Fruit fly (Drosophila melanogaster): ENCODE measurements around the gene emc.

Gene emc

dm6 chr3L:751516-752125, 2.4 kb downstream of the emc start (continued):
- TF ChIP-seq CG2712 (tag; optimal IDR thresholded peaks at IDR 0.05) (no peak), CG43689 (GFP tag; IDR thresholded peaks at IDR 0.05) (0 out of 2 replicates have a peak, but pooled peaks have one; percentile 11), Nf-YC (tag; optimal IDR thresholded peaks at IDR 0.05) (no peak), CG4730 (GFP tag; IDR thresholded peaks at IDR 0.05) (no peak), twi (tag; optimal IDR thresholded peaks at IDR 0.05) (peak; percentile 67), vvl (GFP tag; IDR thresholded peaks at IDR 0.05) (peak; percentile 64; the same call in 1 of the 2 replicates), CG9817 (tag; optimal IDR thresholded peaks at IDR 0.05) (peak; percentile 43), Camta (GFP tag; optimal IDR thresholded peaks at IDR 0.05) (no peak), CG14050 (GFP tag; IDR thresholded peaks at IDR 0.05) (no peak), CG6791 (GFP tag; IDR thresholded peaks at IDR 0.05; ENCODE audit: partially characterized antibody) (no peak), Nf-YA (GFP tag; IDR thresholded peaks at IDR 0.05) (0 out of 2 replicates have a peak, but pooled peaks have one; percentile 36), Drgx (GFP tag; IDR thresholded peaks at IDR 0.05) (peak; percentile 79), YL-1 (GFP tag; optimal IDR thresholded peaks at IDR 0.05) (no peak), CG6654 (GFP tag; optimal IDR thresholded peaks at IDR 0.05) (no peak), oc (tag; optimal IDR thresholded peaks at IDR 0.05) (no peak), Rfx (GFP tag; IDR thresholded peaks at IDR 0.05) (peak; percentile 86), Stat92E (GFP tag; optimal IDR thresholded peaks at IDR 0.05) (no peak), pfk (GFP tag; optimal IDR thresholded peaks at IDR 0.05) (no peak), hb (GFP tag; IDR thresholded peaks at IDR 0.05; ENCODE audit: partially characterized antibody) (no peak), knrl (GFP tag; IDR thresholded peaks at IDR 0.05; ENCODE audit: partially characterized antibody) (no peak), otp (GFP tag; IDR thresholded peaks at IDR 0.05) (peak; percentile 24; the same call in 1 of the 3 replicates), CG18764 (GFP tag; optimal IDR thresholded peaks at IDR 0.05) (no peak), seq (GFP tag; IDR thresholded peaks at IDR 0.05) (peak; percentile 57; the same call in 1 of the 2 replicates), HmgZ (tag; optimal IDR thresholded peaks at IDR 0.05) (no peak), ci (GFP tag; IDR thresholded peaks at IDR 0.05) (0 out of 3 replicates have a peak, but pooled peaks have one; percentile 51), Eip74EF (GFP tag; optimal IDR thresholded peaks at IDR 0.05) (no peak), CG31441 (GFP tag; IDR thresholded peaks at IDR 0.05) (no peak), CoRest (tag; optimal IDR thresholded peaks at IDR 0.05) (peak; percentile 11), CG10543 (GFP tag; optimal IDR thresholded peaks at IDR 0.05) (no peak), CG10147 (GFP tag; optimal IDR thresholded peaks at IDR 0.05) (no peak), Fer1 (GFP tag; optimal IDR thresholded peaks at IDR 0.05) (peak; percentile 0), CG18011 (GFP tag; optimal IDR thresholded peaks at IDR 0.05) (no peak), CG17361 (GFP tag; IDR thresholded peaks at IDR 0.05) (0 out of 3 replicates have a peak, but pooled peaks have one; percentile 36), CG34422 (GFP tag; IDR thresholded peaks at IDR 0.05) (peak; percentile 61; the same call in 2 of the 3 replicates), CG12299 (tag; optimal IDR thresholded peaks at IDR 0.05) (no peak), Optix (GFP tag; IDR thresholded peaks at IDR 0.05) (no peak), CG12744 (GFP tag; optimal IDR thresholded peaks at IDR 0.05) (no peak), ara (GFP tag; IDR thresholded peaks at IDR 0.05) (no peak), CG34224 (GFP tag; IDR thresholded peaks at IDR 0.05; ENCODE audit: partially characterized antibody) (no peak), HmgD (GFP tag; optimal IDR thresholded peaks at IDR 0.05) (no peak), H2.0 (GFP tag; IDR thresholded peaks at IDR 0.05) (peak; percentile 47; the same call in 1 of the 2 replicates), Med (GFP tag) (peak; percentile 90), stwl (tag; optimal IDR thresholded peaks at IDR 0.05) (no peak), CG8478 (optimal IDR thresholded peaks at IDR 0.05) (no peak), CG6689 (GFP tag; IDR thresholded peaks at IDR 0.05) (peak; percentile 60), pum (GFP tag; optimal IDR thresholded peaks at IDR 0.05) (no peak), sisA (GFP tag; IDR thresholded peaks at IDR 0.05) (0 out of 2 replicates have a peak, but pooled peaks have one; percentile 10), CG8388 (GFP tag; optimal IDR thresholded peaks at IDR 0.05) (no peak), pho (GFP tag; optimal IDR thresholded peaks at IDR 0.05) (no peak), klu (GFP tag; IDR thresholded peaks at IDR 0.05) (no peak; the same call in 1 of the 2 replicates)
